Fruit fly (Drosophila melanogaster): Measurements from ENCODE around the gene mfrn.
A peak's percentile ranks its signal among the peaks of the same experiment; 100 is the strongest.

mfrn gene

dm6 chr3R:27988647-27989430 is 41.0 kb upstream of the mfrn start (continued):
- TF ChIP-seq ase (GFP tag; IDR thresholded peaks at IDR 0.05) (peak; percentile 37; the same call in 1 of the 3 replicates), Trl (optimal IDR thresholded peaks at IDR 0.05) (peak; percentile 73 to 82), Trl (GFP tag; optimal IDR thresholded peaks at IDR 0.05) (peak; percentile 4), CG4707 (GFP tag; optimal IDR thresholded peaks at IDR 0.05) (peak; percentile 80), stc (GFP tag; IDR thresholded peaks at IDR 0.05) (0 out of 2 replicates have a peak, but pooled peaks have one; percentile 6), CG8290 (GFP tag; optimal IDR thresholded peaks at IDR 0.05) (no peak), CG8290 (tag; optimal IDR thresholded peaks at IDR 0.05) (peak in 1 of 2 experiments; percentile 51), Hr78 (GFP tag; optimal IDR thresholded peaks at IDR 0.05) (peak in 1 of 2 experiments; percentile 27), ind (GFP tag; optimal IDR thresholded peaks at IDR 0.05) (peak; percentile 41), Hmx (GFP tag; optimal IDR thresholded peaks at IDR 0.05) (no peak), CG8089 (GFP tag; optimal IDR thresholded peaks at IDR 0.05) (no peak), CG7357 (GFP tag; IDR thresholded peaks at IDR 0.05) (peak; percentile 44; the same call in 1 of the 3 replicates), CG5953 (GFP tag; IDR thresholded peaks at IDR 0.05) (peak; percentile 47; the same call in 1 of the 2 replicates), nmo (GFP tag; optimal IDR thresholded peaks at IDR 0.05) (peak; percentile 41), Ada2b (GFP tag; IDR thresholded peaks at IDR 0.05) (no peak; the same call in 1 of the 2 replicates), CG32767 (GFP tag; IDR thresholded peaks at IDR 0.05) (no peak), yki (optimal IDR thresholded peaks at IDR 0.05) (peak; percentile 44), esg (GFP tag; conservative IDR thresholded peaks at IDR 0.05) (peak; percentile 23; the same call in 1 of the 2 replicates), CG7839 (tag; optimal IDR thresholded peaks at IDR 0.05) (peak; percentile 37), ATbp (GFP tag; optimal IDR thresholded peaks at IDR 0.05) (peak; percentile 15), pan (optimal IDR thresholded peaks at IDR 0.05) (no peak), pan (GFP tag; optimal IDR thresholded peaks at IDR 0.05 in 1 of 2, IDR thresholded peaks at IDR 0.05 in 1 of 2) (peak in 1 of 2 experiments; percentile 67), z (GFP tag; IDR thresholded peaks at IDR 0.05) (no peak), Hr3 (GFP tag; optimal IDR thresholded peaks at IDR 0.05) (peak; percentile 33), CG11456 (GFP tag; IDR thresholded peaks at IDR 0.05) (0 out of 3 replicates have a peak, but pooled peaks have one; percentile 62), dysf (GFP tag; IDR thresholded peaks at IDR 0.05) (peak; percentile 56), CG15011 (GFP tag; optimal IDR thresholded peaks at IDR 0.05) (no peak), NK7.1 (GFP tag; optimal IDR thresholded peaks at IDR 0.05) (no peak), ash1 (GFP tag; optimal IDR thresholded peaks at IDR 0.05) (no peak), CG1233 (GFP tag; optimal IDR thresholded peaks at IDR 0.05) (peak; percentile 25), MBD-R2 (GFP tag; IDR thresholded peaks at IDR 0.05) (no peak), CG14710 (tag; optimal IDR thresholded peaks at IDR 0.05) (peak; percentile 32), gem (tag; optimal IDR thresholded peaks at IDR 0.05) (peak; percentile 57), CG2199 (GFP tag; IDR thresholded peaks at IDR 0.05) (peak; percentile 47; the same call in 1 of the 3 replicates), cwo (GFP tag; optimal IDR thresholded peaks at IDR 0.05) (peak; percentile 81)

DNA sequence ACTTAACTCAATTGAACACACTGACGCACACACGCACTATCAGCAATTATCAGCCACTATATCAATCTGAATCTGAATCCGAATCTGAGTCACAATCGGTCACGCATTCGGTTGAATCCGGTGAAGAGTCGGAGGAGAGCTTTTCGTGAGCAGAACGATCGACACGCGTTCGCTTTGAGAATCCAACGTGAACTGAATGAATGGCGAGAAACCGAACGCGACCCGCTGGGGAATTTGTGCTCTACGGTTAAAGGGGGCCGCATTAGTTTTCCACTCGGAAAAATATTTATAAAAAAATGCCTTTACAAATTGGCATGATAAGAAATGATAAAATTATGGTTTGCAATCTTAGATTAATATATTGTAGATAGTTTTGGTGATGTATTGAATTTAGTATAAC is 40.4 kb upstream of the mfrn start, which contains the start of gene betaTub97EF:
betaTub97EF (minus strand) TSS at position 196 of the 400 bp plus-strand sequence.
- no peak for TF ChIP-seq Myb (GFP tag; optimal IDR thresholded peaks at IDR 0.05)
- no peak for TF ChIP-seq TFAM (GFP tag; optimal IDR thresholded peaks at IDR 0.05)
- no peak for TF ChIP-seq Dip2 (GFP tag; IDR thresholded peaks at IDR 0.05)
- TF ChIP-seq CG4730 (GFP tag; IDR thresholded peaks at IDR 0.05) = 0 out of 2 replicates have a peak, but pooled peaks have one; percentile 15
- TF ChIP-seq Usf (GFP tag; optimal IDR thresholded peaks at IDR 0.05) = no peak
- TF ChIP-seq Mrtf (GFP tag; IDR thresholded peaks at IDR 0.05) = no peak
- no peak for TF ChIP-seq Side (GFP tag; optimal IDR thresholded peaks at IDR 0.05)
- TF ChIP-seq Kr (GFP tag; optimal IDR thresholded peaks at IDR 0.05) = no peak
- peak; percentile 52; the same call in 1 of the 3 replicates for TF ChIP-seq CG34422 (GFP tag; IDR thresholded peaks at IDR 0.05)
- TF ChIP-seq CG17361 (GFP tag; IDR thresholded peaks at IDR 0.05) = no peak
- no peak for TF ChIP-seq pros (GFP tag; optimal IDR thresholded peaks at IDR 0.05)
- TF ChIP-seq Dll (GFP tag; IDR thresholded peaks at IDR 0.05; ENCODE audit: partially characterized antibody) = no peak
- TF ChIP-seq CG15073 (GFP tag; optimal IDR thresholded peaks at IDR 0.05) = no peak
- peak; percentile 75 for TF ChIP-seq kay (GFP tag; optimal IDR thresholded peaks at IDR 0.05)
- TF ChIP-seq NC2β (GFP tag; optimal IDR thresholded peaks at IDR 0.05) = no peak
- no peak for TF ChIP-seq CG13123 (GFP tag; optimal IDR thresholded peaks at IDR 0.05)
- no peak for TF ChIP-seq E2f2 (GFP tag; IDR thresholded peaks at IDR 0.05)
- TF ChIP-seq jumu (GFP tag; optimal IDR thresholded peaks at IDR 0.05) = no peak

Data from whole organism, embryonic.